Worm (Caenorhabditis elegans): ENCODE data around the gene sox-3.

The sox-3 gene

ce11 chrX:14653486-14653885, 39.3 kb downstream of the sox-3 start:
- no peak for TF ChIP-seq pes-1 (GFP tag; IDR thresholded peaks at IDR 0.05)
- peak; percentile 26 for TF ChIP-seq hmg-4 (GFP tag; optimal IDR thresholded peaks at IDR 0.05)

ce11 chrX:14652058-14652457, 40.7 kb downstream of the sox-3 start:
- TF ChIP-seq hmg-4 (GFP tag; optimal IDR thresholded peaks at IDR 0.05), result no peak

ce11 chrX:14649224-14649623, 43.6 kb downstream of the sox-3 start:
- no peak for TF ChIP-seq tbx-37 (GFP tag; conservative IDR thresholded peaks at IDR 0.05)
- no peak for TF ChIP-seq B0310.2 (tag; optimal IDR thresholded peaks at IDR 0.05)
- TF ChIP-seq ets-7 (tag; optimal IDR thresholded peaks at IDR 0.05), result no peak
- TF ChIP-seq sea-1 (GFP tag; conservative IDR thresholded peaks at IDR 0.05), result no peak
- no peak for TF ChIP-seq flt-1 (GFP tag; IDR thresholded peaks at IDR 0.05)
- no peak for TF ChIP-seq hmbx-1 (tag; optimal IDR thresholded peaks at IDR 0.05)

ce11 chrX:14645392-14645791, 47.4 kb downstream of the sox-3 start, which contains the start of gene F54E4.4:
F54E4.4 (minus strand) TSS chrX:14645492.
- no peak for TF ChIP-seq flt-1 (GFP tag; IDR thresholded peaks at IDR 0.05)
- TF ChIP-seq scrt-1 (GFP tag; IDR thresholded peaks at IDR 0.05), result no peak
- TF ChIP-seq hmbx-1 (tag; optimal IDR thresholded peaks at IDR 0.05), result no peak
- no peak for TF ChIP-seq aly-1 (tag; optimal IDR thresholded peaks at IDR 0.05)
- no peak for TF ChIP-seq tbx-11 (GFP tag; IDR thresholded peaks at IDR 0.05)
- no peak for TF ChIP-seq hnd-1 (tag; optimal IDR thresholded peaks at IDR 0.05)
- TF ChIP-seq ceh-13 (GFP tag; optimal IDR thresholded peaks at IDR 0.05), result no peak
- no peak for TF ChIP-seq pes-1 (GFP tag; IDR thresholded peaks at IDR 0.05)
- TF ChIP-seq tbx-37 (GFP tag; conservative IDR thresholded peaks at IDR 0.05), result no peak
- no peak for TF ChIP-seq ets-7 (tag; optimal IDR thresholded peaks at IDR 0.05)
- no peak for TF ChIP-seq hmg-4 (GFP tag; optimal IDR thresholded peaks at IDR 0.05)
- TF ChIP-seq B0310.2 (tag; optimal IDR thresholded peaks at IDR 0.05), result no peak
- TF ChIP-seq F13C5.2 (tag; optimal IDR thresholded peaks at IDR 0.05), result no peak
- no peak for TF ChIP-seq ama-1 (optimal IDR thresholded peaks at IDR 0.05)
- TF ChIP-seq sea-1 (GFP tag; conservative IDR thresholded peaks at IDR 0.05), result no peak
- TF ChIP-seq tra-4 (tag; optimal IDR thresholded peaks at IDR 0.05), result no peak
- TF ChIP-seq ceh-36 (tag; optimal IDR thresholded peaks at IDR 0.05), result no peak
